Fruit fly (Drosophila melanogaster): ENCODE results near the gene Egfrap.

DNA sequence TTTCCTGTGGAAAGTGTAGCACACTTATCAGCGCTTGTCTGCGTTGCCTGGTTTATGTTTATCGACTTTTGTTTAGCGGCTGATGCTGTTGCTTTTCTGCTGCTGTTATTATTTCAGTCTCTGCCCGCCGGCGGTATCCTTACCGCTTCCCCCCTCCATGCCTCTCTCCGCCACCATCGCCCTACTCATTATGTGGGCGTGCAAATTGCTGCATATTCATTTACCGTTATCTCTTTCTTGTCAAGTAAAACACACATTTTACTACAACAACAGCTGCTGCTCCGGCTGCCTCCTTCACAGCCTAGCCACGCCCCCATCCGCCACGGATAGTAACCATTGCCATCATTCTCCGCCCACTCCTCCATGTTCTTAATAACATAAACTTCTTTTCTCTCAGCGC is 49.4 kb upstream of the Egfrap start:
- no peak for TF ChIP-seq CG1620 (GFP tag; optimal IDR thresholded peaks at IDR 0.05)
- no peak for TF ChIP-seq CG7045 (GFP tag; optimal IDR thresholded peaks at IDR 0.05)
- no peak for TF ChIP-seq pad (GFP tag; optimal IDR thresholded peaks at IDR 0.05)
- no peak for TF ChIP-seq CG11617 (GFP tag; optimal IDR thresholded peaks at IDR 0.05)
- no peak for TF ChIP-seq kay (GFP tag; ENCODE audit: borderline replicate concordance)
- no peak for TF ChIP-seq cnc (optimal IDR thresholded peaks at IDR 0.05)
- no peak for TF ChIP-seq CG7101 (tag; optimal IDR thresholded peaks at IDR 0.05)
- TF ChIP-seq Mnt (GFP tag; optimal IDR thresholded peaks at IDR 0.05), result no peak
- TF ChIP-seq Hr96 (GFP tag; optimal IDR thresholded peaks at IDR 0.05), result no peak
